Fruit fly (Drosophila melanogaster) whole organism, embryonic: Measurements from ENCODE around the gene CG13144.

Experiments used
- Atf6 ChIP-seq: fragments of 200-800 bp; sonication (Bioruptor generic); IDR thresholded peaks from 2 replicates; pipeline ENCODE4 v1.3.6; 2022; ENCODE audit warnings: missing biosample characterization, missing genetic modification characterization
- B-H1 ChIP-seq: fragments of 200-800 bp; sonication (Bioruptor generic); IDR thresholded peaks from 3 replicates; pipeline ENCODE4 v1.3.6; 2022; ENCODE audit warnings: missing biosample characterization, missing genetic modification characterization
- Blimp-1 ChIP-seq: fragments of 200-800 bp; sonication (Bioruptor generic); optimal IDR thresholded peaks from 3 replicates; lab custom pipeline; 2018; ENCODE audit warnings: missing biosample characterization, missing genetic modification characterization, mild to moderate bottlenecking, moderate library complexity, missing genetic modification reagents
- CG10147 ChIP-seq: fragments of 200-800 bp; sonication (Bioruptor generic); optimal IDR thresholded peaks from 2 replicates; lab custom pipeline; 2019; ENCODE audit warnings: missing biosample characterization, mild to moderate bottlenecking, missing genetic modification characterization, moderate library complexity
- CG10431 ChIP-seq: fragments of 200-800 bp; sonication (Bioruptor generic); optimal IDR thresholded peaks from 3 replicates; lab custom pipeline; 2018; ENCODE audit warnings: missing biosample characterization, mild to moderate bottlenecking, missing genetic modification characterization
- CG11504 ChIP-seq: fragments of 200-800 bp; sonication (Bioruptor generic); optimal IDR thresholded peaks from 3 replicates; lab custom pipeline; 2019; ENCODE audit warnings: missing biosample characterization, mild to moderate bottlenecking, missing genetic modification characterization, moderate library complexity
- CG1233 ChIP-seq: fragments of 200-800 bp; sonication (Bioruptor generic); optimal IDR thresholded peaks from 4 replicates; lab custom pipeline; 2018; ENCODE audit warnings: missing biosample characterization, mild to moderate bottlenecking, missing genetic modification characterization
- CG12769 ChIP-seq: fragments of 200-800 bp; sonication (Bioruptor generic); optimal IDR thresholded peaks from 2 replicates; lab custom pipeline; 2019; ENCODE audit warnings: missing biosample characterization, mild to moderate bottlenecking, missing genetic modification characterization, moderate library complexity
- CG15073 ChIP-seq: fragments of 200-800 bp; sonication (Bioruptor generic); optimal IDR thresholded peaks from 2 replicates; lab custom pipeline; 2016; ENCODE audit warnings: missing biosample characterization, missing genetic modification characterization
- CG17186 ChIP-seq: fragments of 200-800 bp; sonication (Bioruptor generic); optimal IDR thresholded peaks from 3 replicates; lab custom pipeline; 2017; ENCODE audit warnings: missing biosample characterization, missing genetic modification reagents, missing genetic modification characterization
- CG17359 ChIP-seq: fragments of 200-800 bp; sonication (Bioruptor generic); optimal IDR thresholded peaks from 3 replicates; lab custom pipeline; 2018; ENCODE audit warnings: missing biosample characterization, mild to moderate bottlenecking, missing genetic modification characterization, moderate library complexity
- CG34224 ChIP-seq: fragments of 200-800 bp; sonication (Bioruptor generic); IDR thresholded peaks from 3 replicates; pipeline ENCODE4 v1.3.6; 2022; ENCODE audit warnings: missing biosample characterization, missing genetic modification characterization; ENCODE audit not compliant: partially characterized antibody
- CG3726 ChIP-seq: fragments of 200-800 bp; sonication (Bioruptor generic); IDR thresholded peaks from 3 replicates; pipeline ENCODE4, ENCODE4 v1.3.6; 2022; ENCODE audit warnings: missing biosample characterization, missing genetic modification characterization
- CG4328 ChIP-seq: fragments of 200-800 bp; sonication (Bioruptor generic); optimal IDR thresholded peaks from 3 replicates; lab custom pipeline; 2017; ENCODE audit warnings: missing biosample characterization, missing genetic modification reagents, missing genetic modification characterization
- CG6854 ChIP-seq: fragments of 200-800 bp; sonication (Bioruptor generic); optimal IDR thresholded peaks from 3 replicates; lab custom pipeline; 2017; ENCODE audit warnings: missing biosample characterization, mild to moderate bottlenecking, missing genetic modification characterization
- CG7745 ChIP-seq: fragments of 200-800 bp; sonication (Bioruptor generic); optimal IDR thresholded peaks from 2 replicates; lab custom pipeline; 2018; ENCODE audit warnings: missing biosample characterization, mild to moderate bottlenecking, missing genetic modification characterization, moderate library complexity
- CG8359 ChIP-seq: fragments of 200-800 bp; sonication (Bioruptor generic); optimal IDR thresholded peaks from 2 replicates; lab custom pipeline; 2017; ENCODE audit warnings: missing biosample characterization, mild to moderate bottlenecking, missing genetic modification characterization, borderline replicate concordance
- CG8478 ChIP-seq: fragments of >200 bp; optimal IDR thresholded peaks from 2 replicates; lab custom pipeline; 2018
- CG9727 ChIP-seq: fragments of 200-800 bp; sonication (Bioruptor generic); optimal IDR thresholded peaks from 3 replicates; lab custom pipeline; 2017; ENCODE audit warnings: missing biosample characterization, mild to moderate bottlenecking, missing genetic modification characterization
- CG9817 ChIP-seq: fragments of 200-800 bp; sonication (Bioruptor generic); optimal IDR thresholded peaks from 2 replicates; lab custom pipeline; 2018; ENCODE audit warnings: missing biosample characterization, mild to moderate bottlenecking, missing genetic modification characterization, moderate library complexity
- Dad ChIP-seq: fragments of 200-800 bp; sonication (Bioruptor generic); optimal IDR thresholded peaks from 3 replicates; lab custom pipeline; 2016; ENCODE audit warnings: missing biosample characterization, missing genetic modification characterization
- Dref ChIP-seq: fragments of 200-800 bp; sonication (Bioruptor generic); IDR thresholded peaks from 2 replicates; pipeline ENCODE4 v1.3.6; 2022; ENCODE audit warnings: missing biosample characterization, missing genetic modification characterization
- Ets65A ChIP-seq: fragments of 200-800 bp; sonication (Bioruptor generic); peaks from one replicate; lab custom pipeline; 2016; ENCODE audit warnings: missing biosample characterization, missing genetic modification characterization
- Hey ChIP-seq: fragments of 200-800 bp; sonication (Bioruptor generic); optimal IDR thresholded peaks from 3 replicates; lab custom pipeline; 2018; ENCODE audit warnings: missing biosample characterization, mild to moderate bottlenecking, missing genetic modification characterization
- Hr3 ChIP-seq: fragments of 200-800 bp; sonication (Bioruptor generic); optimal IDR thresholded peaks from 3 replicates; lab custom pipeline; 2016; ENCODE audit warnings: missing biosample characterization, missing genetic modification characterization
- Hr39 ChIP-seq: fragments of >200 bp; optimal IDR thresholded peaks from 2 replicates; lab custom pipeline; 2017
- MTF-1 ChIP-seq: fragments of 200-800 bp; sonication (Bioruptor generic); optimal IDR thresholded peaks from 2 replicates; lab custom pipeline; 2018; ENCODE audit warnings: missing biosample characterization, mild to moderate bottlenecking, missing genetic modification characterization, borderline replicate concordance
- NK7.1 ChIP-seq: fragments of 200-800 bp; sonication (Bioruptor generic); optimal IDR thresholded peaks from 3 replicates; lab custom pipeline; 2016; ENCODE audit warnings: missing biosample characterization, missing genetic modification characterization
- Six4 ChIP-seq: fragments of 200-800 bp; sonication (Bioruptor generic); optimal IDR thresholded peaks from 2 replicates; lab custom pipeline; 2016; ENCODE audit warnings: missing biosample characterization, missing genetic modification characterization
- Vsx1 ChIP-seq: fragments of 200-800 bp; sonication (Bioruptor generic); optimal IDR thresholded peaks from 2 replicates; lab custom pipeline; 2017; ENCODE audit warnings: missing biosample characterization, mild to moderate bottlenecking, missing genetic modification characterization, missing genetic modification reagents
- al ChIP-seq: fragments of 200-800 bp; sonication (Bioruptor generic); IDR thresholded peaks from 2 replicates; pipeline ENCODE4 v1.3.6; 2022; ENCODE audit warnings: missing biosample characterization, missing genetic modification characterization
- amos ChIP-seq: fragments of 200-800 bp; sonication (Bioruptor generic); IDR thresholded peaks from 2 replicates; pipeline ENCODE4 v1.3.6; 2022; ENCODE audit warnings: missing biosample characterization, missing genetic modification characterization; ENCODE audit not compliant: partially characterized antibody
- ara ChIP-seq: fragments of 200-800 bp; sonication (Bioruptor generic); IDR thresholded peaks from 2 replicates; pipeline ENCODE4 v1.3.6; 2022; ENCODE audit warnings: missing biosample characterization, missing genetic modification characterization
- btn ChIP-seq: fragments of 200-800 bp; sonication (Bioruptor generic); optimal IDR thresholded peaks from 2 replicates; lab custom pipeline; 2016; ENCODE audit warnings: missing biosample characterization, missing genetic modification characterization
- cas ChIP-seq: fragments of 200-800 bp; sonication (Bioruptor generic); IDR thresholded peaks from 2 replicates; pipeline ENCODE4 v1.3.6; 2022; ENCODE audit warnings: missing biosample characterization, missing genetic modification characterization
- ci ChIP-seq: fragments of 200-800 bp; sonication (Bioruptor generic); IDR thresholded peaks from 3 replicates; pipeline ENCODE4 v1.3.6; 2022; ENCODE audit warnings: missing biosample characterization, missing genetic modification characterization
- corto ChIP-seq: fragments of 200-800 bp; sonication (Bioruptor generic); optimal IDR thresholded peaks from 2 replicates; lab custom pipeline; 2016; ENCODE audit warnings: missing biosample characterization, mild to moderate bottlenecking, missing genetic modification characterization, moderate library complexity
- croc ChIP-seq: fragments of 200-800 bp; sonication (Bioruptor generic); conservative IDR thresholded peaks from 3 replicates; pipeline ENCODE4 v1.3.6; 2022; ENCODE audit warnings: missing biosample characterization, missing genetic modification characterization
- dan ChIP-seq: fragments of 200-800 bp; sonication (Bioruptor generic); IDR thresholded peaks from 2 replicates; pipeline ENCODE4 v1.3.6; 2022; ENCODE audit warnings: missing biosample characterization, missing genetic modification characterization
- fru ChIP-seq: fragments of >200 bp; optimal IDR thresholded peaks from 2 replicates; lab custom pipeline; 2017
- hb ChIP-seq: fragments of 200-800 bp; sonication (Bioruptor generic); IDR thresholded peaks from 3 replicates; pipeline ENCODE4 v1.3.6; 2022; ENCODE audit warnings: missing biosample characterization, missing genetic modification characterization; ENCODE audit not compliant: partially characterized antibody
- nom ChIP-seq: fragments of 200-800 bp; sonication (Bioruptor generic); optimal IDR thresholded peaks from 2 replicates; lab custom pipeline; 2017; ENCODE audit warnings: missing biosample characterization, missing genetic modification characterization, mild to moderate bottlenecking, moderate library complexity, missing genetic modification reagents
- salm ChIP-seq: fragments of 200-800 bp; sonication (Bioruptor generic); optimal IDR thresholded peaks from 2 replicates; lab custom pipeline; 2018; ENCODE audit warnings: missing biosample characterization, mild to moderate bottlenecking, missing genetic modification characterization
- tap ChIP-seq: fragments of 200-800 bp; optimal IDR thresholded peaks from 3 replicates; lab custom pipeline; 2019; ENCODE audit warnings: missing biosample characterization, mild to moderate bottlenecking, missing genetic modification characterization, moderate library complexity
- tna ChIP-seq: fragments of 200-800 bp; sonication (Bioruptor generic); IDR thresholded peaks from 2 replicates; pipeline ENCODE4 v1.3.6; 2022; ENCODE audit warnings: missing biosample characterization, missing genetic modification characterization; ENCODE audit not compliant: partially characterized antibody
- unc-4 ChIP-seq: fragments of 200-800 bp; sonication (Bioruptor generic); IDR thresholded peaks from 2 replicates; pipeline ENCODE4 v1.3.6; 2022; ENCODE audit warnings: missing biosample characterization, missing genetic modification characterization; ENCODE audit not compliant: partially characterized antibody
- unpg ChIP-seq: fragments of 200-800 bp; sonication (Bioruptor generic); optimal IDR thresholded peaks from 3 replicates; lab custom pipeline; 2018; ENCODE audit warnings: missing biosample characterization, mild to moderate bottlenecking, missing genetic modification characterization, moderate library complexity
- usp ChIP-seq: fragments of >200 bp; optimal IDR thresholded peaks from 2 replicates; lab custom pipeline; 2017; ENCODE audit warnings: missing biosample characterization, missing genetic modification characterization
- vfl ChIP-seq: fragments of 200-800 bp; sonication (Bioruptor generic); optimal IDR thresholded peaks from 2 replicates; lab custom pipeline; 2016; ENCODE audit warnings: missing biosample characterization, missing genetic modification characterization
- vvl ChIP-seq: fragments of 200-800 bp; sonication (Bioruptor generic); IDR thresholded peaks from 2 replicates; pipeline ENCODE4 v1.3.6; 2022; ENCODE audit warnings: missing biosample characterization, missing genetic modification characterization
- z ChIP-seq: fragments of 200-800 bp; sonication (Bioruptor generic); IDR thresholded peaks from 3 replicates; pipeline ENCODE4 v1.3.6; 2022; ENCODE audit warnings: missing biosample characterization, missing genetic modification characterization
- zen ChIP-seq: fragments of 200-800 bp; sonication (Bioruptor generic); optimal IDR thresholded peaks from 3 replicates; lab custom pipeline; 2018; ENCODE audit warnings: missing biosample characterization, mild to moderate bottlenecking, missing genetic modification characterization, moderate library complexity

CG13144 gene

dm6 chr2L:10519225-10519624, 28.0 kb upstream of the CG13144 start (continued):
- TF ChIP-seq amos (GFP tag; lab: Robert Waterston, UW) (no peak), Hr3 (GFP tag; lab: Kevin White, UChicago) (peak; percentile 36), tap (tag; lab: Kevin White, UChicago) (peak; percentile 54), corto (GFP tag; lab: Kevin White, UChicago) (peak; percentile 54), unc-4 (GFP tag; lab: Robert Waterston, UW) (no peak), CG1233 (GFP tag; lab: Kevin White, UChicago) (peak; percentile 49), CG17359 (peak; percentile 74), cas (GFP tag; lab: Robert Waterston, UW) (no peak), unpg (GFP tag; lab: Kevin White, UChicago) (peak; percentile 67), hb (no peak), Dref (GFP tag; lab: Robert Waterston, UW) (no peak), Dad (GFP tag; lab: Kevin White, UChicago) (no peak), z (GFP tag; lab: Robert Waterston, UW) (no peak), CG10147 (peak; percentile 45), croc (no peak), CG6854 (GFP tag; lab: Kevin White, UChicago) (peak; percentile 26), salm (tag; lab: Kevin White, UChicago) (peak; percentile 14), NK7.1 (GFP tag; lab: Kevin White, UChicago) (no peak), CG11504 (tag; lab: Kevin White, UChicago) (peak; percentile 76), Blimp-1 (GFP tag; lab: Kevin White, UChicago) (peak; percentile 54), Ets65A (peak; percentile 68), B-H1 (GFP tag; lab: Robert Waterston, UW) (peak; percentile 45; the same call in 2 of the 3 replicates), ara (peak; percentile 51; the same call in 1 of the 2 replicates), CG8478 (no peak), btn (GFP tag; lab: Kevin White, UChicago) (no peak), CG9817 (tag; lab: Kevin White, UChicago) (peak; percentile 47), ci (peak; percentile 79), CG17186 (GFP tag; lab: Kevin White, UChicago) (no peak), vfl (no peak), CG3726 (GFP tag; lab: Robert Waterston, UW) (no peak), vvl (GFP tag; lab: Robert Waterston, UW) (peak; percentile 85), CG7745 (tag; lab: Kevin White, UChicago) (no peak), CG34224 (GFP tag; lab: Robert Waterston, UW) (no peak), CG10431 (no peak), Hr39 (lab: Kevin White, UChicago) (no peak), Vsx1 (GFP tag; lab: Kevin White, UChicago) (peak; percentile 29), MTF-1 (no peak), CG15073 (GFP tag; lab: Kevin White, UChicago) (no peak), al (GFP tag; lab: Robert Waterston, UW) (peak; percentile 59; the same call in 1 of the 2 replicates), dan (GFP tag; lab: Robert Waterston, UW) (no peak), zen (no peak), Six4 (GFP tag; lab: Kevin White, UChicago) (no peak), CG8359 (GFP tag; lab: Kevin White, UChicago) (peak; percentile 14), CG4328 (GFP tag; lab: Kevin White, UChicago) (no peak), CG9727 (GFP tag; lab: Kevin White, UChicago) (peak; percentile 43), usp (no peak), fru (lab: Kevin White, UChicago) (no peak), tna (GFP tag; lab: Robert Waterston, UW) (no peak), CG12769 (tag; lab: Kevin White, UChicago) (peak; percentile 80), nom (peak; percentile 49), Hey (tag; lab: Kevin White, UChicago) (no peak), Atf6 (GFP tag; lab: Robert Waterston, UW) (peak; percentile 79)
